Worm (Caenorhabditis elegans): ENCODE data around the gene erfa-3.

- no peak for TF ChIP-seq lin-14 (GFP tag; optimal IDR thresholded peaks at IDR 0.05)
- TF ChIP-seq nhr-47 (tag; optimal IDR thresholded peaks at IDR 0.05): no peak
- TF ChIP-seq nhr-77 (tag; optimal IDR thresholded peaks at IDR 0.05): no peak
- no peak for TF ChIP-seq mdl-1 (tag; optimal IDR thresholded peaks at IDR 0.05)
Observed at ce11 chrV:11141179-11141578, 28.3 kb upstream of the erfa-3 start, which contains the start of gene folt-1.
